Fruit fly (Drosophila melanogaster) whole organism, embryonic: ENCODE results near the gene CG6236.

Source experiments
- Abd-B ChIP-seq: fragments of 200-800 bp; sonication (Bioruptor generic); optimal IDR thresholded peaks from 2 replicates; lab custom pipeline; 2018; ENCODE audit warnings: missing biosample characterization, mild to moderate bottlenecking, missing genetic modification characterization, moderate library complexity
- Atf-2 ChIP-seq: fragments of 200-800 bp; sonication (Bioruptor generic); optimal IDR thresholded peaks from 2 replicates; lab custom pipeline; 2016; ENCODE audit warnings: missing biosample characterization, missing genetic modification characterization
- BtbVII ChIP-seq: fragments of 200-800 bp; sonication (Bioruptor generic); optimal IDR thresholded peaks from 3 replicates; lab custom pipeline; 2017; ENCODE audit warnings: missing biosample characterization, mild to moderate bottlenecking, missing genetic modification characterization
- CG10321 ChIP-seq: fragments of 200-800 bp; sonication (Bioruptor generic); IDR thresholded peaks from 2 replicates; pipeline ENCODE4 v1.3.6; 2022; ENCODE audit warnings: missing biosample characterization, missing genetic modification characterization
- CG10431 ChIP-seq: fragments of 200-800 bp; sonication (Bioruptor generic); optimal IDR thresholded peaks from 3 replicates; lab custom pipeline; 2018; ENCODE audit warnings: missing biosample characterization, mild to moderate bottlenecking, missing genetic modification characterization
- CG10959 ChIP-seq: fragments of 200-800 bp; sonication (Bioruptor generic); IDR thresholded peaks from 2 replicates; pipeline ENCODE4 v1.3.6; 2022; ENCODE audit warnings: missing biosample characterization, missing genetic modification characterization
- CG12942 ChIP-seq: fragments of 200-800 bp; sonication (Bioruptor generic); optimal IDR thresholded peaks from 3 replicates; lab custom pipeline; 2016; ENCODE audit warnings: missing biosample characterization, missing genetic modification characterization
- CG14710 ChIP-seq: fragments of 200-800 bp; sonication (Bioruptor generic); optimal IDR thresholded peaks from 3 replicates; lab custom pipeline; 2019; ENCODE audit warnings: missing biosample characterization, mild to moderate bottlenecking, missing genetic modification characterization, moderate library complexity
- CG15601 ChIP-seq: fragments of 200-800 bp; sonication (Bioruptor generic); optimal IDR thresholded peaks from 3 replicates; lab custom pipeline; 2019; ENCODE audit warnings: missing biosample characterization, mild to moderate bottlenecking, missing genetic modification characterization, moderate library complexity
- CG17385 ChIP-seq: fragments of 200-800 bp; sonication (Bioruptor generic); optimal IDR thresholded peaks from 3 replicates; lab custom pipeline; 2018; ENCODE audit warnings: missing biosample characterization, mild to moderate bottlenecking, missing genetic modification characterization
- CG1832 ChIP-seq: fragments of 200-800 bp; sonication (Bioruptor generic); optimal IDR thresholded peaks from 2 replicates; lab custom pipeline; 2017; ENCODE audit warnings: missing biosample characterization, mild to moderate bottlenecking, missing genetic modification characterization, inconsistent platforms
- CG18619 ChIP-seq: fragments of 200-800 bp; sonication (Bioruptor generic); optimal IDR thresholded peaks from 3 replicates; lab custom pipeline; 2017; ENCODE audit warnings: missing biosample characterization, mild to moderate bottlenecking, missing genetic modification characterization
- CG31441 ChIP-seq: fragments of 200-800 bp; sonication (Bioruptor generic); IDR thresholded peaks from 2 replicates; pipeline ENCODE4 v1.3.6; 2022; ENCODE audit warnings: missing biosample characterization, missing genetic modification characterization
- CG3163 ChIP-seq: fragments of 200-800 bp; sonication (Bioruptor generic); optimal IDR thresholded peaks from 3 replicates; lab custom pipeline; 2016; ENCODE audit warnings: missing biosample characterization, missing genetic modification characterization
- CG3281 ChIP-seq: fragments of 200-800 bp; sonication (Bioruptor generic); optimal IDR thresholded peaks from 3 replicates; lab custom pipeline; 2017; ENCODE audit warnings: missing biosample characterization, mild to moderate bottlenecking, missing genetic modification characterization
- CG3726 ChIP-seq: fragments of 200-800 bp; sonication (Bioruptor generic); IDR thresholded peaks from 3 replicates; pipeline ENCODE4, ENCODE4 v1.3.6; 2022; ENCODE audit warnings: missing biosample characterization, missing genetic modification characterization
- CG4617 ChIP-seq: fragments of 200-800 bp; sonication (Bioruptor generic); optimal IDR thresholded peaks from 3 replicates; lab custom pipeline; 2016; ENCODE audit warnings: missing biosample characterization, missing genetic modification characterization, borderline replicate concordance
- CG6683 ChIP-seq: fragments of 200-800 bp; sonication (Bioruptor generic); optimal IDR thresholded peaks from 2 replicates; lab custom pipeline; 2017; ENCODE audit warnings: missing biosample characterization, mild to moderate bottlenecking, missing genetic modification characterization, missing genetic modification reagents
- CG6791 ChIP-seq: fragments of 200-800 bp; sonication (Bioruptor generic); IDR thresholded peaks from 3 replicates; pipeline ENCODE4 v1.3.6; 2022; ENCODE audit warnings: missing biosample characterization, missing genetic modification characterization; ENCODE audit not compliant: partially characterized antibody
- CG8281 ChIP-seq: fragments of 200-800 bp; sonication (Bioruptor generic); optimal IDR thresholded peaks from 2 replicates; lab custom pipeline; 2018; ENCODE audit warnings: missing biosample characterization, mild to moderate bottlenecking, missing genetic modification characterization, moderate library complexity
- Dad ChIP-seq: fragments of 200-800 bp; sonication (Bioruptor generic); optimal IDR thresholded peaks from 3 replicates; lab custom pipeline; 2016; ENCODE audit warnings: missing biosample characterization, missing genetic modification characterization
- Dip2 ChIP-seq: fragments of 200-800 bp; sonication (Bioruptor generic); IDR thresholded peaks from 2 replicates; pipeline ENCODE4 v1.3.6; 2022; ENCODE audit warnings: missing biosample characterization, missing genetic modification characterization
- Dp ChIP-seq: fragments of 200-800 bp; sonication (Bioruptor generic); optimal IDR thresholded peaks from 2 replicates; lab custom pipeline; 2018; ENCODE audit warnings: missing biosample characterization, mild to moderate bottlenecking, missing genetic modification characterization, moderate library complexity
- E2f2 ChIP-seq: fragments of 200-800 bp; sonication (Bioruptor generic); IDR thresholded peaks from 2 replicates; pipeline ENCODE4 v1.3.6; 2022; ENCODE audit warnings: missing biosample characterization, missing genetic modification characterization
- Fer2 ChIP-seq: fragments of 200-800 bp; sonication (Bioruptor generic); optimal IDR thresholded peaks from 2 replicates; lab custom pipeline; 2018; ENCODE audit warnings: missing biosample characterization, mild to moderate bottlenecking, missing genetic modification characterization, moderate library complexity
- HmgZ ChIP-seq: fragments of 200-800 bp; sonication (Bioruptor generic); optimal IDR thresholded peaks from 2 replicates; lab custom pipeline; 2018; ENCODE audit warnings: missing biosample characterization, mild to moderate bottlenecking, missing genetic modification characterization
- Hmr ChIP-seq: fragments of 200-800 bp; sonication (Bioruptor generic); optimal IDR thresholded peaks from 3 replicates; lab custom pipeline; 2017; ENCODE audit warnings: mild to moderate bottlenecking, missing biosample characterization, missing genetic modification reagents, missing genetic modification characterization
- Hsf ChIP-seq: fragments of 200-800 bp; sonication (Bioruptor generic); optimal IDR thresholded peaks from 3 replicates; lab custom pipeline; 2016; ENCODE audit warnings: missing biosample characterization, missing genetic modification characterization
- MTF-1 ChIP-seq: fragments of 200-800 bp; sonication (Bioruptor generic); optimal IDR thresholded peaks from 2 replicates; lab custom pipeline; 2018; ENCODE audit warnings: missing biosample characterization, mild to moderate bottlenecking, missing genetic modification characterization, borderline replicate concordance
- Oaz ChIP-seq: fragments of 200-800 bp; sonication (Bioruptor generic); IDR thresholded peaks from 2 replicates; pipeline ENCODE4 v1.3.6; 2022; ENCODE audit warnings: missing biosample characterization, missing genetic modification characterization
- Sox102F ChIP-seq: fragments of 200-800 bp; sonication (Bioruptor generic); optimal IDR thresholded peaks from 2 replicates; lab custom pipeline; 2018; ENCODE audit warnings: missing biosample characterization, mild to moderate bottlenecking, missing genetic modification characterization, moderate library complexity
- bigmax ChIP-seq: fragments of 200-800 bp; sonication (Bioruptor generic); optimal IDR thresholded peaks from 2 replicates; lab custom pipeline; 2018; ENCODE audit warnings: missing biosample characterization, mild to moderate bottlenecking, missing genetic modification characterization
- chn ChIP-seq: fragments of 200-800 bp; sonication (Bioruptor generic); optimal IDR thresholded peaks from 2 replicates; lab custom pipeline; 2016; ENCODE audit warnings: missing biosample characterization, missing genetic modification characterization
- corto ChIP-seq: fragments of 200-800 bp; sonication (Bioruptor generic); optimal IDR thresholded peaks from 2 replicates; lab custom pipeline; 2016; ENCODE audit warnings: missing biosample characterization, mild to moderate bottlenecking, missing genetic modification characterization, moderate library complexity
- dati ChIP-seq: fragments of 200-800 bp; sonication (Bioruptor generic); IDR thresholded peaks from 2 replicates; pipeline ENCODE4 v1.3.6; 2022; ENCODE audit warnings: missing biosample characterization, missing genetic modification characterization
- dysf ChIP-seq: fragments of 200-800 bp; sonication (Bioruptor generic); IDR thresholded peaks from 3 replicates; pipeline ENCODE4 v1.3.6; 2022; ENCODE audit warnings: missing biosample characterization, missing genetic modification characterization
- fd96Cb ChIP-seq: fragments of 200-800 bp; sonication (Bioruptor generic); optimal IDR thresholded peaks from 2 replicates; lab custom pipeline; 2018; ENCODE audit warnings: missing biosample characterization, mild to moderate bottlenecking, missing genetic modification characterization, moderate library complexity
- fru ChIP-seq: fragments of >200 bp; optimal IDR thresholded peaks from 2 replicates; lab custom pipeline; 2017
- fu2 ChIP-seq: fragments of 200-800 bp; sonication (Bioruptor generic); optimal IDR thresholded peaks from 2 replicates; lab custom pipeline; 2016; ENCODE audit warnings: missing biosample characterization, missing genetic modification characterization
- gce ChIP-seq: fragments of 200-800 bp; sonication (Bioruptor generic); IDR thresholded peaks from 3 replicates; pipeline ENCODE4 v1.3.6; 2022; ENCODE audit warnings: missing biosample characterization, missing genetic modification characterization
- kay ChIP-seq: fragments of 200-800 bp; sonication (Bioruptor generic); optimal IDR thresholded peaks from 2 replicates; lab custom pipeline; 2016; ENCODE audit warnings: missing biosample characterization, missing genetic modification characterization
- lola ChIP-seq, 3 experiments: fragments of >200 bp in 2 of 3; fragments of 200-800 bp in 1 of 3; sonication (Bioruptor generic) in 1 of 3; optimal IDR thresholded peaks; 2 replicates each; lab custom pipeline; 2017 to 2019; ENCODE audit warnings: missing biosample characterization in 3 of 3, missing genetic modification characterization in 3 of 3, mild to moderate bottlenecking in 1 of 3, moderate library complexity in 1 of 3
- pros ChIP-seq: fragments of 200-800 bp; sonication (Bioruptor generic); optimal IDR thresholded peaks from 3 replicates; lab custom pipeline; 2019; ENCODE audit warnings: missing biosample characterization, mild to moderate bottlenecking, missing genetic modification characterization, moderate library complexity
- run ChIP-seq: fragments of 200-800 bp; sonication (Bioruptor generic); optimal IDR thresholded peaks from 3 replicates; lab custom pipeline; 2018; ENCODE audit warnings: missing biosample characterization, mild to moderate bottlenecking, missing genetic modification characterization
- sens-2 ChIP-seq: fragments of 200-800 bp; sonication (Bioruptor generic); IDR thresholded peaks from 2 replicates; pipeline ENCODE4 v1.3.6; 2022; ENCODE audit warnings: missing biosample characterization, missing genetic modification characterization
- sna ChIP-seq: fragments of 200-800 bp; sonication (Bioruptor generic); IDR thresholded peaks from 2 replicates; pipeline ENCODE4 v1.3.6; 2022; ENCODE audit warnings: missing biosample characterization, missing genetic modification characterization; ENCODE audit not compliant: partially characterized antibody
- sug ChIP-seq: fragments of 200-800 bp; optimal IDR thresholded peaks from 2 replicates; lab custom pipeline; 2019; ENCODE audit warnings: missing biosample characterization, mild to moderate bottlenecking, missing genetic modification characterization, moderate library complexity
- toy ChIP-seq: fragments of 200-800 bp; sonication (Bioruptor generic); IDR thresholded peaks from 2 replicates; pipeline ENCODE4 v1.3.6; 2022; ENCODE audit warnings: missing biosample characterization, missing genetic modification characterization
- unpg ChIP-seq: fragments of 200-800 bp; sonication (Bioruptor generic); optimal IDR thresholded peaks from 3 replicates; lab custom pipeline; 2018; ENCODE audit warnings: missing biosample characterization, mild to moderate bottlenecking, missing genetic modification characterization, moderate library complexity
- wor ChIP-seq: fragments of 200-800 bp; sonication (Bioruptor generic); IDR thresholded peaks from 2 replicates; pipeline ENCODE4 v1.3.6; 2022; ENCODE audit warnings: missing biosample characterization, missing genetic modification characterization
- yki ChIP-seq: fragments of >200 bp; optimal IDR thresholded peaks from 3 replicates; lab custom pipeline; 2018
- z ChIP-seq: fragments of 200-800 bp; sonication (Bioruptor generic); IDR thresholded peaks from 3 replicates; pipeline ENCODE4 v1.3.6; 2022; ENCODE audit warnings: missing biosample characterization, missing genetic modification characterization

CG6236 gene

dm6 chr3R:15290642-15291118, 37.4 kb downstream of the CG6236 start, which contains the start of gene CG45218 (continued):
- TF ChIP-seq MTF-1 (peak; percentile 44), Dp (GFP tag; lab: Kevin White, UChicago) (no peak), fu2 (GFP tag; lab: Kevin White, UChicago) (no peak), Hsf (GFP tag; lab: Kevin White, UChicago) (no peak), Oaz (GFP tag; lab: Robert Waterston, UW) (no peak), unpg (GFP tag; lab: Kevin White, UChicago) (no peak), dati (GFP tag; lab: Robert Waterston, UW) (no peak), pros (GFP tag; lab: Kevin White, UChicago) (no peak), chn (GFP tag; lab: Kevin White, UChicago) (no peak), BtbVII (no peak), CG1832 (GFP tag; lab: Kevin White, UChicago) (peak; percentile 90), Fer2 (no peak), kay (peak; percentile 51), CG3163 (GFP tag; lab: Kevin White, UChicago) (peak; percentile 64), HmgZ (peak; percentile 50), CG17385 (GFP tag; lab: Kevin White, UChicago) (no peak), CG4617 (GFP tag; lab: Kevin White, UChicago) (no peak), corto (GFP tag; lab: Kevin White, UChicago) (peak; percentile 0), CG10431 (GFP tag; lab: Kevin White, UChicago) (no peak), run (tag; lab: Kevin White, UChicago) (no peak), Abd-B (GFP tag; lab: Kevin White, UChicago) (no peak), fd96Cb (tag; lab: Kevin White, UChicago) (no peak), gce (GFP tag; lab: Robert Waterston, UW) (no peak), wor (GFP tag; lab: Robert Waterston, UW) (no peak), dysf (no peak), CG6683 (GFP tag; lab: Kevin White, UChicago) (no peak), sens-2 (GFP tag; lab: Robert Waterston, UW) (no peak), yki (lab: Kevin White, UChicago) (no peak), CG14710 (tag; lab: Kevin White, UChicago) (no peak), toy (GFP tag; lab: Robert Waterston, UW) (no peak), CG31441 (GFP tag; lab: Robert Waterston, UW) (no peak), bigmax (GFP tag; lab: Kevin White, UChicago) (no peak), CG6791 (GFP tag; lab: Robert Waterston, UW) (no peak), E2f2 (GFP tag; lab: Robert Waterston, UW) (no peak), Sox102F (GFP tag; lab: Kevin White, UChicago) (no peak), CG3281 (GFP tag; lab: Kevin White, UChicago) (peak; percentile 4), fru (no peak), Dip2 (GFP tag; lab: Robert Waterston, UW) (no peak), CG15601 (tag; lab: Kevin White, UChicago) (no peak), CG18619 (GFP tag; lab: Kevin White, UChicago) (no peak), Hmr (GFP tag; lab: Kevin White, UChicago) (no peak), sna (no peak), sug (peak; percentile 4), CG10321 (GFP tag; lab: Robert Waterston, UW) (no peak), CG8281 (tag; lab: Kevin White, UChicago) (no peak), lola (GFP tag; optimal IDR thresholded peaks at IDR 0.05; lab: Kevin White, UChicago) (no peak), z (GFP tag; lab: Robert Waterston, UW) (no peak), CG3726 (GFP tag; lab: Robert Waterston, UW) (no peak), Dad (GFP tag; lab: Kevin White, UChicago) (no peak), Atf-2 (GFP tag; lab: Kevin White, UChicago) (no peak), CG10959 (no peak), CG12942 (no peak)
